Worm (Caenorhabditis elegans) whole organism, L3 larva: Measurements from ENCODE around the gene W03C9.8.

Experiments used
- R02D3.7 ChIP-seq: fragments of 150-350 bp; optimal IDR thresholded peaks from 2 replicates; lab custom pipeline; 2014; ENCODE audit warnings: missing biosample characterization, missing genetic modification characterization
- ama-1 ChIP-seq: fragments of 150-350 bp; optimal IDR thresholded peaks from 2 replicates; lab custom pipeline; 2018
- egl-27 ChIP-seq: sonication (generic microtip); optimal IDR thresholded peaks from 4 replicates; lab custom pipeline; 2017; ENCODE audit warnings: missing biosample characterization, missing genetic modification reagents, missing genetic modification characterization
- fkh-2 ChIP-seq: fragments of 150-350 bp; optimal IDR thresholded peaks from 2 replicates; lab custom pipeline; 2014; ENCODE audit warnings: missing biosample characterization, missing genetic modification reagents, missing genetic modification characterization
- mdl-1 ChIP-seq: fragments of 150-350 bp; optimal IDR thresholded peaks from 2 replicates; lab custom pipeline; 2014; ENCODE audit warnings: missing biosample characterization, missing genetic modification characterization
- pha-4 ChIP-seq: fragments of 150-350 bp; optimal IDR thresholded peaks from 2 replicates; lab custom pipeline; 2014; ENCODE audit warnings: missing biosample characterization, missing genetic modification reagents, missing genetic modification characterization
- skn-1 ChIP-seq: fragments of 150-350 bp; optimal IDR thresholded peaks from 2 replicates; lab custom pipeline; 2014; ENCODE audit warnings: missing biosample characterization, missing genetic modification characterization
- tbx-2 ChIP-seq: sonication (generic microtip); optimal IDR thresholded peaks from 2 replicates; lab custom pipeline; 2016; ENCODE audit warnings: mild to moderate bottlenecking, missing genetic modification characterization, missing compliant biosample characterization

ce11 chrII:11954208-11954607 lies 5.6 kb downstream of the W03C9.8 start, which contains the start of gene W03C9.6:
- TF ChIP-seq skn-1 (tag; lab: Kevin White, UChicago) (no peak), tbx-2 (tag; lab: Kevin White, UChicago) (no peak), mdl-1 (tag; lab: Kevin White, UChicago) (no peak), pha-4 (tag; lab: Kevin White, UChicago) (no peak), R02D3.7 (no peak), egl-27 (tag; lab: Kevin White, UChicago) (no peak), ama-1 (lab: Kevin White, UChicago) (no peak), fkh-2 (tag; lab: Kevin White, UChicago) (no peak)
